Worm (Caenorhabditis elegans) whole organism, late embryonic: Measurements from ENCODE around the gene H03G16.6.

Experiments
- ceh-30 ChIP-seq: fragments of 150-350 bp; optimal IDR thresholded peaks from 2 replicates; lab custom pipeline; 2014; ENCODE audit warnings: missing biosample characterization, missing genetic modification characterization
- fkh-10 ChIP-seq: fragments of 150-350 bp; optimal IDR thresholded peaks from 2 replicates; lab custom pipeline; 2014; ENCODE audit warnings: missing biosample characterization, missing genetic modification reagents, missing genetic modification characterization
- nhr-11 ChIP-seq: fragments of 150-350 bp; optimal IDR thresholded peaks from 2 replicates; lab custom pipeline; 2014; ENCODE audit warnings: missing biosample characterization, missing genetic modification characterization
- npax-4 ChIP-seq: sonication (generic microtip); optimal IDR thresholded peaks from 2 replicates; lab custom pipeline; 2016; ENCODE audit warnings: missing genetic modification characterization, missing compliant biosample characterization
- pag-3 ChIP-seq: sonication (generic microtip); optimal IDR thresholded peaks from 2 replicates; lab custom pipeline; 2016; ENCODE audit warnings: missing compliant biosample characterization, missing genetic modification characterization, borderline replicate concordance
- unc-86 ChIP-seq: sonication (generic microtip); optimal IDR thresholded peaks from 2 replicates; lab custom pipeline; 2016; ENCODE audit warnings: missing genetic modification characterization, missing compliant biosample characterization

DNA sequence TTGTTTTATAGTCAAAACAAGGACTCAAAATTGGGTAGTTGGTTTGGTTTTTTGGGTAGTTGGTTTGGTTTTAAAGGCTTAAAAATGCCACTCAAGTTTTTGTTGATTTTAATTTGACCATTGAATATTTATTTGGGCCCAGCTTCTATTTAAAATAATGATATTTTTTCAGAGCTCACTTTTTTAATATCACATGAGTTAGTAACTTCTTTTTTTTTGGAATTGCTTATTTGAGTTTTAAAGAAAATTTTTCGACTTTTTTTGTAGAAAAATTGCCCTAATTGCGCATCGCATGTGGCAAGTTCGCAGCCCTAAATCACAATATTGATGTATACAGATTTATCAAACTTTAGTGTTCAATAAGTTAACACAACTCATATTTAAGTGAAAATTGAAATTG is 16.7 kb upstream of the H03G16.6 start:
- TF ChIP-seq unc-86 (no peak), npax-4 (tag; lab: Kevin White, UChicago) (no peak), ceh-30 (no peak), nhr-11 (tag; lab: Kevin White, UChicago) (no peak), pag-3 (tag; lab: Kevin White, UChicago) (no peak), fkh-10 (GFP tag; lab: Kevin White, UChicago) (no peak)
